Worm (Caenorhabditis elegans) whole organism, late embryonic: ENCODE measurements around the gene C50B6.1.

Experiments used
- K09A11.1 ChIP-seq: sonication (generic microtip); optimal IDR thresholded peaks from 2 replicates; lab custom pipeline; 2017; ENCODE audit warnings: antibody characterized with exemption, mild to moderate bottlenecking, missing genetic modification characterization, missing compliant biosample characterization; ENCODE audit not compliant: insufficient read depth
- T23F11.4 ChIP-seq: fragments of 200-800 bp; sonication (Bioruptor generic); optimal IDR thresholded peaks from 2 replicates; lab custom pipeline; 2018; ENCODE audit warnings: mild to moderate bottlenecking, missing genetic modification characterization, missing compliant biosample characterization
- Y22D7AL.16 ChIP-seq: sonication (generic microtip); optimal IDR thresholded peaks from 2 replicates; lab custom pipeline; 2016; ENCODE audit warnings: missing genetic modification characterization, missing compliant biosample characterization
- ahr-1 ChIP-seq: sonication (generic microtip); optimal IDR thresholded peaks from 2 replicates; lab custom pipeline; 2016; ENCODE audit warnings: missing genetic modification characterization, missing compliant biosample characterization
- ceh-14 ChIP-seq: sonication (generic microtip); optimal IDR thresholded peaks from 2 replicates; lab custom pipeline; 2016; ENCODE audit warnings: missing genotype, missing genetic modification characterization, missing compliant biosample characterization
- ceh-19 ChIP-seq: fragments of 200-800 bp; sonication (Bioruptor generic); optimal IDR thresholded peaks from 2 replicates; lab custom pipeline; 2018; ENCODE audit warnings: mild to moderate bottlenecking, missing genetic modification characterization, missing compliant biosample characterization
- ceh-2 ChIP-seq: sonication (generic microtip); optimal IDR thresholded peaks from 2 replicates; lab custom pipeline; 2016; ENCODE audit warnings: missing genotype, missing genetic modification characterization, missing compliant biosample characterization
- ceh-34 ChIP-seq: sonication (generic microtip); optimal IDR thresholded peaks from 2 replicates; lab custom pipeline; 2016; ENCODE audit warnings: mild to moderate bottlenecking, missing genetic modification characterization, missing compliant biosample characterization
- ceh-45 ChIP-seq: fragments of 200-800 bp; sonication (Bioruptor generic); IDR thresholded peaks from 2 replicates; pipeline ENCODE4 v1.3.6; 2022; ENCODE audit warnings: missing genetic modification reagents, missing genetic modification characterization, missing compliant biosample characterization
- ceh-6 ChIP-seq: fragments of 200-800 bp; sonication (Bioruptor generic); optimal IDR thresholded peaks from 2 replicates; lab custom pipeline; 2018; ENCODE audit warnings: mild to moderate bottlenecking, missing genetic modification characterization, missing compliant biosample characterization
- che-1 ChIP-seq: sonication (generic microtip); optimal IDR thresholded peaks from 2 replicates; lab custom pipeline; 2016; ENCODE audit warnings: mild to moderate bottlenecking, missing genetic modification characterization, missing compliant biosample characterization
- elt-2 ChIP-seq: sonication (generic microtip); optimal IDR thresholded peaks from 2 replicates; lab custom pipeline; 2016; ENCODE audit warnings: missing genetic modification reagents, missing genetic modification characterization, missing compliant biosample characterization
- ets-4 ChIP-seq: sonication (generic microtip); optimal IDR thresholded peaks from 2 replicates; lab custom pipeline; 2016; ENCODE audit warnings: missing genetic modification characterization, missing compliant biosample characterization
- fax-1 ChIP-seq: sonication (generic microtip); optimal IDR thresholded peaks from 2 replicates; lab custom pipeline; 2016; ENCODE audit warnings: missing genotype, missing genetic modification characterization, missing compliant biosample characterization
- fkh-10 ChIP-seq: fragments of 150-350 bp; optimal IDR thresholded peaks from 2 replicates; lab custom pipeline; 2014; ENCODE audit warnings: missing biosample characterization, missing genetic modification reagents, missing genetic modification characterization
- fkh-6 ChIP-seq: sonication (generic microtip); optimal IDR thresholded peaks from 2 replicates; lab custom pipeline; 2016; ENCODE audit warnings: missing genetic modification characterization, missing compliant biosample characterization
- hlh-15 ChIP-seq: sonication (generic microtip); optimal IDR thresholded peaks from 2 replicates; lab custom pipeline; 2016; ENCODE audit warnings: missing genetic modification characterization, missing compliant biosample characterization
- hlh-6 ChIP-seq: sonication (generic microtip); optimal IDR thresholded peaks from 2 replicates; lab custom pipeline; 2016; ENCODE audit warnings: missing genotype, missing genetic modification characterization, missing compliant biosample characterization
- mec-3 ChIP-seq: sonication (generic microtip); optimal IDR thresholded peaks from 2 replicates; lab custom pipeline; 2016; ENCODE audit warnings: borderline replicate concordance, missing genetic modification characterization, missing compliant biosample characterization
- nfya-1 ChIP-seq: sonication (generic microtip); optimal IDR thresholded peaks from 2 replicates; lab custom pipeline; 2017; ENCODE audit warnings: missing genetic modification characterization, mild to moderate bottlenecking, missing compliant biosample characterization, antibody characterized with exemption, moderate library complexity
- npax-4 ChIP-seq: sonication (generic microtip); optimal IDR thresholded peaks from 2 replicates; lab custom pipeline; 2016; ENCODE audit warnings: missing genetic modification characterization, missing compliant biosample characterization
- pag-3 ChIP-seq: sonication (generic microtip); optimal IDR thresholded peaks from 2 replicates; lab custom pipeline; 2016; ENCODE audit warnings: missing compliant biosample characterization, missing genetic modification characterization, borderline replicate concordance
- pat-9 ChIP-seq: fragments of 200-800 bp; sonication (Bioruptor generic); optimal IDR thresholded peaks from 2 replicates; lab custom pipeline; 2018; ENCODE audit warnings: mild to moderate bottlenecking, missing genetic modification characterization, moderate library complexity, missing compliant biosample characterization
- pha-4 ChIP-seq: fragments of 150-350 bp; optimal IDR thresholded peaks from 2 replicates; lab custom pipeline; 2018; ENCODE audit warnings: missing biosample characterization, missing genetic modification reagents, missing genetic modification characterization
- ref-2 ChIP-seq: sonication (generic microtip); optimal IDR thresholded peaks from 2 replicates; lab custom pipeline; 2016; ENCODE audit warnings: missing genetic modification characterization, missing compliant biosample characterization
- rnt-1 ChIP-seq: sonication (generic microtip); optimal IDR thresholded peaks from 2 replicates; lab custom pipeline; 2016; ENCODE audit warnings: missing genetic modification characterization, missing compliant biosample characterization
- sdc-2 ChIP-seq: sonication (generic microtip); optimal IDR thresholded peaks from 2 replicates; lab custom pipeline; 2016; ENCODE audit warnings: missing genotype, missing genetic modification characterization, missing compliant biosample characterization
- sox-2 ChIP-seq: fragments of 200-800 bp; sonication (Bioruptor generic); IDR thresholded peaks from 2 replicates; pipeline ENCODE4 v1.3.6; 2022; ENCODE audit warnings: missing genetic modification reagents, missing genetic modification characterization, missing compliant biosample characterization
- sox-4 ChIP-seq: sonication (generic microtip); optimal IDR thresholded peaks from 2 replicates; lab custom pipeline; 2017; ENCODE audit warnings: mild to moderate bottlenecking, missing genetic modification characterization, inconsistent platforms, missing compliant biosample characterization
- tbx-2 ChIP-seq: sonication (generic microtip); optimal IDR thresholded peaks from 2 replicates; lab custom pipeline; 2016; ENCODE audit warnings: missing genetic modification characterization, missing compliant biosample characterization
- tbx-7 ChIP-seq: sonication (generic microtip); optimal IDR thresholded peaks from 2 replicates; lab custom pipeline; 2016; ENCODE audit warnings: missing genotype, missing genetic modification characterization, missing compliant biosample characterization
- unc-3 ChIP-seq, 2 experiments: fragments of 200-800 bp in 1 of 2; sonication (Bioruptor generic) in 1 of 2; sonication (generic microtip) in 1 of 2; conservative IDR thresholded peaks in 1 of 2; optimal IDR thresholded peaks in 1 of 2; 2 replicates each; pipeline versions ENCODE4 v1.3.6 to Lab custom; 2016 to 2022; ENCODE audit warnings: missing compliant biosample characterization in 2 of 2, missing genetic modification characterization in 2 of 2, missing genetic modification reagents in 1 of 2
- unc-42 ChIP-seq: sonication (generic microtip); optimal IDR thresholded peaks from 2 replicates; lab custom pipeline; 2016; ENCODE audit warnings: missing genotype, missing genetic modification characterization, missing compliant biosample characterization
- unc-55 ChIP-seq: sonication (generic microtip); optimal IDR thresholded peaks from 2 replicates; lab custom pipeline; 2017; ENCODE audit warnings: missing biosample characterization, missing genetic modification reagents, missing genetic modification characterization
- zip-5 ChIP-seq: sonication (generic microtip); optimal IDR thresholded peaks from 2 replicates; lab custom pipeline; 2016; ENCODE audit warnings: missing genetic modification characterization, missing compliant biosample characterization

The C50B6.1 gene

ce11 chrV:13297220-13297619, 11.5 kb upstream of the C50B6.1 start, which contains the start of gene C26E1.1:
Gene C26E1.1, plus strand, starts transcription at chrV:13297520.
- TF ChIP-seq hlh-15 (tag; lab: Kevin White, UChicago) (no peak), hlh-6 (tag; lab: Kevin White, UChicago) (no peak), K09A11.1 (no peak), nfya-1 (no peak), zip-5 (no peak), che-1 (tag; lab: Kevin White, UChicago) (no peak), unc-42 (tag; lab: Kevin White, UChicago) (no peak), mec-3 (tag; lab: Kevin White, UChicago) (no peak), tbx-7 (tag; lab: Kevin White, UChicago) (no peak), sdc-2 (tag; lab: Kevin White, UChicago) (no peak), ceh-34 (tag; lab: Kevin White, UChicago) (no peak)
- TF ChIP-seq, all 69 proteins: peak for 0

ce11 chrV:13298706-13299105, 10.0 kb upstream of the C50B6.1 start:
- no peak for TF ChIP-seq ceh-34 (tag; lab: Kevin White, UChicago)
- TF ChIP-seq Y22D7AL.16 (tag; lab: Kevin White, UChicago): no peak
- TF ChIP-seq ceh-2 (tag; lab: Kevin White, UChicago): no peak

- TF ChIP-seq rnt-1 (tag; lab: Kevin White, UChicago) (no peak), pat-9 (tag; lab: Kevin White, UChicago) (no peak), ceh-45 (no peak), hlh-15 (tag; lab: Kevin White, UChicago) (no peak), T23F11.4 (no peak), ceh-19 (GFP tag; lab: Kevin White, UChicago) (no peak), fkh-10 (GFP tag; lab: Kevin White, UChicago) (no peak), unc-55 (GFP tag; lab: Kevin White, UChicago) (no peak), ceh-2 (tag; lab: Kevin White, UChicago) (no peak), pag-3 (tag; lab: Kevin White, UChicago) (no peak), pha-4 (tag; lab: Kevin White, UChicago) (no peak), tbx-2 (tag; lab: Kevin White, UChicago) (no peak), ahr-1 (tag; lab: Kevin White, UChicago) (no peak), ceh-34 (tag; lab: Kevin White, UChicago) (no peak)
Observed at ce11 chrV:13299398-13299797, 9.3 kb upstream of the C50B6.1 start.

DNA sequence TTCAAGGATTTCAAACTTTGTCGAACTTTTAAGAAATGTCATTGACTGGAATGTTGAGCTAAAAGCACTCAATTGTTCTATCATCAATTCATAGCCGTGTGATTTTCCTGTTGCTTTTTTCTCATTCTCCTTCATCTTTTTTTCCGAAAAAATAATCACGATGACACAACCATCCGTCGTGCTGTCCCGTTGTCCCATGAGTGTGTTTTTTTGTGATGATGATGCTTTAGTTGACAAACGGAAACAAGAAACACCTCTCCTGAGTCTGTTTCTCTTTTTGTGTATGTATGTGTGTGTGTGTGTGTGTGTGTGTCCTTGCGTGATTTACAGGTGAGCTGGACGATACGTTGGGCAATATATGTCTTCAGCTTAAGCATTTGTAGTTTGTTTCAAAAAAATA, 8.2 kb upstream of the C50B6.1 start:
- no peak for TF ChIP-seq Y22D7AL.16 (tag; lab: Kevin White, UChicago)
- TF ChIP-seq fax-1 (tag; lab: Kevin White, UChicago): no peak
- no peak for TF ChIP-seq pha-4 (tag; lab: Kevin White, UChicago)
- no peak for TF ChIP-seq T23F11.4
- no peak for TF ChIP-seq ets-4 (tag; lab: Kevin White, UChicago)
- no peak for TF ChIP-seq sox-4 (tag; lab: Kevin White, UChicago)
- TF ChIP-seq npax-4 (tag; lab: Kevin White, UChicago): no peak
- no peak for TF ChIP-seq fkh-6 (tag; lab: Kevin White, UChicago)
- TF ChIP-seq ceh-34 (tag; lab: Kevin White, UChicago): no peak
- no peak for TF ChIP-seq unc-3 (GFP tag; conservative IDR thresholded peaks at IDR 0.05; lab: Robert Waterston, UW)
- no peak for TF ChIP-seq unc-3 (tag; optimal IDR thresholded peaks at IDR 0.05; lab: Kevin White, UChicago)
- no peak for TF ChIP-seq ceh-6 (GFP tag; lab: Kevin White, UChicago)
- no peak for TF ChIP-seq pag-3 (tag; lab: Kevin White, UChicago)
- TF ChIP-seq unc-42 (tag; lab: Kevin White, UChicago): no peak
- no peak for TF ChIP-seq ceh-14 (tag; lab: Kevin White, UChicago)

- no peak for TF ChIP-seq mec-3 (tag; lab: Kevin White, UChicago)
- peak; percentile 64 for TF ChIP-seq elt-2 (tag; lab: Kevin White, UChicago)
- no peak for TF ChIP-seq ref-2 (tag; lab: Kevin White, UChicago)
- no peak for TF ChIP-seq pat-9 (tag; lab: Kevin White, UChicago)
- TF ChIP-seq ets-4 (tag; lab: Kevin White, UChicago): no peak
- TF ChIP-seq fkh-10 (GFP tag; lab: Kevin White, UChicago): no peak
- TF ChIP-seq K09A11.1: no peak
- TF ChIP-seq sox-2 (GFP tag; lab: Robert Waterston, UW): no peak
Observed at ce11 chrV:13301443-13301842, 7.3 kb upstream of the C50B6.1 start, which contains the start of gene ceh-79. Gene ceh-79, plus strand, starts transcription at chrV:13301833.
